Worm (Caenorhabditis elegans) whole organism, L1 larva: ENCODE measurements around the gene M163.21.
A peak's percentile ranks its signal among the peaks of the same experiment; 100 is the strongest.

ENCODE experiments used
- Y116A8C.19 ChIP-seq: sonication (generic microtip); optimal IDR thresholded peaks from 2 replicates; lab custom pipeline; 2016; ENCODE audit warnings: missing compliant biosample characterization, missing genetic modification characterization, borderline replicate concordance
- blmp-1 ChIP-seq: fragments of 150-350 bp; optimal IDR thresholded peaks from 2 replicates; lab custom pipeline; 2014; ENCODE audit warnings: missing biosample characterization, missing genetic modification characterization
- ceh-88 ChIP-seq: fragments of 200-800 bp; sonication (Bioruptor generic); IDR thresholded peaks from 2 replicates; pipeline ENCODE4 v1.3.6; 2022; ENCODE audit warnings: missing genetic modification characterization, missing compliant biosample characterization
- ceh-90 ChIP-seq: sonication (generic microtip); optimal IDR thresholded peaks from 2 replicates; lab custom pipeline; 2016; ENCODE audit warnings: missing genetic modification characterization, missing compliant biosample characterization
- dpl-1 ChIP-seq, 3 experiments: fragments of 150-350 bp in 2 of 3; sonication (generic microtip) in 1 of 3; optimal IDR thresholded peaks; 2 replicates each; lab custom pipeline; 2014 to 2017; ENCODE audit warnings: missing biosample characterization in 3 of 3, missing genetic modification characterization in 3 of 3, missing genetic modification reagents in 3 of 3
- dsc-1 ChIP-seq: sonication (generic microtip); optimal IDR thresholded peaks from 2 replicates; lab custom pipeline; 2016; ENCODE audit warnings: mild to moderate bottlenecking, missing genetic modification characterization, missing compliant biosample characterization
- efl-1 ChIP-seq, 4 experiments: fragments of 150-350 bp; optimal IDR thresholded peaks in 3 of 4; peaks in 1 of 4; 1 replicate in 1 of 4; 2 replicates in 3 of 4; lab custom pipeline; 2014; ENCODE audit warnings: missing biosample characterization in 2 of 4, missing genetic modification characterization in 2 of 4, missing genetic modification reagents in 2 of 4
- efl-3 ChIP-seq: fragments of 200-800 bp; sonication (Bioruptor generic); optimal IDR thresholded peaks from 2 replicates; lab custom pipeline; 2018; ENCODE audit warnings: mild to moderate bottlenecking, missing genetic modification characterization, missing compliant biosample characterization
- egl-13 ChIP-seq: sonication (generic microtip); optimal IDR thresholded peaks from 2 replicates; lab custom pipeline; 2016; ENCODE audit warnings: missing genotype, missing genetic modification reagents, missing genetic modification characterization, missing compliant biosample characterization
- elt-2 ChIP-seq: sonication (generic microtip); optimal IDR thresholded peaks from 2 replicates; lab custom pipeline; 2016; ENCODE audit warnings: missing genetic modification characterization, mild to moderate bottlenecking, inconsistent platforms, missing compliant biosample characterization, missing genetic modification reagents
- elt-3 ChIP-seq, 6 experiments: fragments of 150-350 bp in 1 of 6; sonication (generic microtip); optimal IDR thresholded peaks; 2 replicates each; lab custom pipeline; 2017 to 2018; ENCODE audit warnings: missing biosample characterization in 6 of 6, missing genetic modification characterization in 6 of 6, inconsistent platforms in 1 of 6
- fkh-8 ChIP-seq: sonication (generic microtip); optimal IDR thresholded peaks from 2 replicates; lab custom pipeline; 2016; ENCODE audit warnings: mild to moderate bottlenecking, missing genetic modification characterization, missing compliant biosample characterization
- grh-1 ChIP-seq: fragments of 200-800 bp; sonication (Bioruptor generic); IDR thresholded peaks from 2 replicates; pipeline ENCODE4 v1.3.6; 2022; ENCODE audit warnings: missing genetic modification reagents, missing genetic modification characterization, missing compliant biosample characterization
- hlh-17 ChIP-seq: fragments of 200-800 bp; sonication (Bioruptor generic); optimal IDR thresholded peaks from 2 replicates; lab custom pipeline; 2018; ENCODE audit warnings: missing genetic modification characterization, mild to moderate bottlenecking, missing compliant biosample characterization, moderate library complexity, borderline replicate concordance
- irx-1 ChIP-seq: sonication (generic microtip); optimal IDR thresholded peaks from 2 replicates; lab custom pipeline; 2016; ENCODE audit warnings: missing genetic modification characterization, missing compliant biosample characterization
- isw-1 ChIP-seq: fragments of 200-800 bp; sonication (Bioruptor generic); IDR thresholded peaks from 2 replicates; pipeline ENCODE4 v1.3.6; 2022; ENCODE audit warnings: missing genetic modification characterization, missing compliant biosample characterization
- jun-1 ChIP-seq: fragments of 150-350 bp; optimal IDR thresholded peaks from 2 replicates; lab custom pipeline; 2014; ENCODE audit warnings: missing biosample characterization, missing genetic modification reagents, missing genetic modification characterization
- lin-35 ChIP-seq, 2 experiments: fragments of 150-350 bp; optimal IDR thresholded peaks; 2 replicates each; lab custom pipeline; 2014; ENCODE audit warnings: missing biosample characterization in 2 of 2, missing genetic modification characterization in 2 of 2, missing genetic modification reagents in 2 of 2
- mdl-1 ChIP-seq, 2 experiments: fragments of 150-350 bp; optimal IDR thresholded peaks; 2 replicates each; lab custom pipeline; 2014 to 2017; ENCODE audit warnings: missing biosample characterization in 2 of 2, missing genetic modification characterization in 2 of 2, inconsistent platforms in 1 of 2
- nhr-11 ChIP-seq: fragments of 150-350 bp; optimal IDR thresholded peaks from 2 replicates; lab custom pipeline; 2014; ENCODE audit warnings: missing biosample characterization, missing genetic modification characterization
- nhr-20 ChIP-seq: sonication (generic microtip); optimal IDR thresholded peaks from 2 replicates; lab custom pipeline; 2016; ENCODE audit warnings: mild to moderate bottlenecking, missing genetic modification characterization, missing compliant biosample characterization
- nhr-237 ChIP-seq: fragments of 150-350 bp; optimal IDR thresholded peaks from 2 replicates; lab custom pipeline; 2014; ENCODE audit warnings: missing biosample characterization, missing genetic modification characterization
- nhr-76 ChIP-seq: sonication (generic microtip); optimal IDR thresholded peaks from 2 replicates; lab custom pipeline; 2017; ENCODE audit warnings: missing biosample characterization, missing genetic modification characterization
- nhr-77 ChIP-seq: fragments of 150-350 bp; optimal IDR thresholded peaks from 2 replicates; lab custom pipeline; 2014; ENCODE audit warnings: missing biosample characterization, missing genetic modification characterization
- nhr-84 ChIP-seq: sonication (generic microtip); optimal IDR thresholded peaks from 2 replicates; lab custom pipeline; 2017; ENCODE audit warnings: missing biosample characterization, missing genetic modification characterization
- nhr-85 ChIP-seq: sonication (generic microtip); peaks from one replicate; lab custom pipeline; 2016; ENCODE audit warnings: missing genetic modification characterization, inconsistent platforms, missing compliant biosample characterization
- nhr-90 ChIP-seq: sonication (generic microtip); optimal IDR thresholded peaks from 2 replicates; lab custom pipeline; 2016; ENCODE audit warnings: mild to moderate bottlenecking, missing genetic modification characterization, missing compliant biosample characterization; ENCODE audit not compliant: poor library complexity
- snpc-4 ChIP-seq: fragments of 150-350 bp; optimal IDR thresholded peaks from 2 replicates; lab custom pipeline; 2014; ENCODE audit warnings: missing biosample characterization, missing genetic modification characterization
- snu-23 ChIP-seq: sonication (generic microtip); optimal IDR thresholded peaks from 2 replicates; lab custom pipeline; 2016; ENCODE audit warnings: missing genetic modification characterization, missing compliant biosample characterization
- sptf-1 ChIP-seq: fragments of 150-350 bp; optimal IDR thresholded peaks from 2 replicates; lab custom pipeline; 2014; ENCODE audit warnings: missing biosample characterization, missing genetic modification characterization
- swsn-7 ChIP-seq: sonication (generic microtip); optimal IDR thresholded peaks from 2 replicates; lab custom pipeline; 2016; ENCODE audit warnings: missing genetic modification characterization, missing compliant biosample characterization
- unc-30 ChIP-seq: sonication (generic microtip); optimal IDR thresholded peaks from 2 replicates; lab custom pipeline; 2017; ENCODE audit warnings: missing biosample characterization, missing genetic modification characterization
- unc-98 ChIP-seq: fragments of 200-800 bp; sonication (Bioruptor generic); IDR thresholded peaks from 2 replicates; pipeline ENCODE4 v1.3.6; 2022; ENCODE audit warnings: missing genetic modification characterization, missing compliant biosample characterization
- vab-15 ChIP-seq: sonication (generic microtip); optimal IDR thresholded peaks from 2 replicates; lab custom pipeline; 2017; ENCODE audit warnings: missing genotype, mild to moderate bottlenecking, missing genetic modification characterization, missing compliant biosample characterization
- zag-1 ChIP-seq: fragments of 150-350 bp; optimal IDR thresholded peaks from 2 replicates; lab custom pipeline; 2014; ENCODE audit warnings: missing biosample characterization, missing genetic modification characterization
- zip-4 ChIP-seq: fragments of 200-800 bp; sonication (Bioruptor generic); optimal IDR thresholded peaks from 2 replicates; lab custom pipeline; 2018; ENCODE audit warnings: mild to moderate bottlenecking, missing genetic modification characterization, moderate library complexity, missing compliant biosample characterization
- ztf-11 ChIP-seq, 2 experiments: sonication (generic microtip); optimal IDR thresholded peaks; 2 replicates each; lab custom pipeline; 2016 to 2017; ENCODE audit warnings: missing genetic modification characterization in 2 of 2, missing biosample characterization in 1 of 2, missing compliant biosample characterization in 1 of 2
- ztf-4 ChIP-seq: fragments of 150-350 bp; optimal IDR thresholded peaks from 2 replicates; lab custom pipeline; 2014; ENCODE audit warnings: missing biosample characterization, missing genetic modification characterization

Gene M163.21

DNA sequence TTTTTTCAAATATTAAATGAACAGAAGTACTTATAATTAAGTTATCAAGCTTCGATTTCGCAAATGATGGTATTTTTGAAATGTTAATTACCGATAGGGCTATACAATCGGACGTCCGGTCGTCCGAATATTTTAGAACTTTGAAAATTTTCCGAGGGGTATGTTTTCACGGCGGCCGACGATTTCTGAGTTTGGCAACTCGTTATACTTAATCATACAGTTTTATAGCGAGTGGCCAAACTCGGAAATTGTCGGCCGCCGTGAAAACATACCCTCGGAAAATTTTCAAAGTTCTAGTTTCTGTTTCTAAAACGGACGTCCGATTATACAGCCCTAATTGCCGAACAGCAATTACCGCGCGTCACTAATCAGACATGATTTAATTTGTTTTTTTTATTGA lies 42.4 kb upstream of the M163.21 start:
- no peak for TF ChIP-seq snpc-4 (tag; lab: Kevin White, UChicago)
- no peak for TF ChIP-seq efl-3 (GFP tag; lab: Kevin White, UChicago)
- TF ChIP-seq zag-1, result no peak
- TF ChIP-seq ztf-11 (tag; optimal IDR thresholded peaks at IDR 0.05; lab: Kevin White, UChicago), result no peak
- TF ChIP-seq vab-15 (tag; lab: Kevin White, UChicago), result no peak
- TF ChIP-seq Y116A8C.19 (tag; lab: Kevin White, UChicago), result no peak
- TF ChIP-seq nhr-76 (tag; lab: Kevin White, UChicago), result no peak
- no peak for TF ChIP-seq mdl-1 (tag; optimal IDR thresholded peaks at IDR 0.05; lab: Kevin White, UChicago)
- TF ChIP-seq efl-1 (optimal IDR thresholded peaks at IDR 0.05; lab: Kevin White, UChicago), result no peak
- TF ChIP-seq efl-1 (GFP tag; optimal IDR thresholded peaks at IDR 0.05 in 1 of 2; lab: Kevin White, UChicago), result no peak
- TF ChIP-seq nhr-20 (tag; lab: Kevin White, UChicago), result no peak
- TF ChIP-seq unc-98 (GFP tag; lab: Robert Waterston, UW), result no peak
- TF ChIP-seq dsc-1 (tag; lab: Kevin White, UChicago), result no peak
- no peak for TF ChIP-seq ceh-88 (GFP tag; lab: Robert Waterston, UW)
- no peak for TF ChIP-seq lin-35 (GFP tag; optimal IDR thresholded peaks at IDR 0.05; lab: Kevin White, UChicago)
- no peak for TF ChIP-seq ceh-90 (tag; lab: Kevin White, UChicago)
- TF ChIP-seq ztf-4, result no peak
- TF ChIP-seq isw-1 (GFP tag; lab: Robert Waterston, UW), result no peak
- TF ChIP-seq nhr-237 (tag; lab: Kevin White, UChicago), result no peak
- no peak for TF ChIP-seq jun-1 (tag; lab: Kevin White, UChicago)

DNA sequence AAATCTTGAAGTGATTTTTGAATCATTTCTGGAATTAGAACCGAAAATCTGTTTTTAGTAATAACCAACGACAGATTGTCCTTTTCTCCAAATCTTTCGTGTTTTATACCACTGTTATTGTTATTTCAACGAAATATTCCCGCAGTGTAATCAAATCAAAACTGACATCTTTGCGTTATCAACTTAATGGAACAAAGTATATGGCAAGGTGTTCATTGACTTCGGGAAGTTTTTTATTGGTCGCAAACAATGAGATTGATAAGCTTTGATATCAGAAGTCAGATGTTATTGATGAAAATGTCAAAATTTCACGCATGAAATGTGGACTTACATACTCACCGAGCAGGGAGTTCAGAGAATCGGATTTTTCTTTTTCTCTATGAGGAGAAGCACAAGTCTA lies 42.0 kb upstream of the M163.21 start, which contains the start of gene F23D12.11:
F23D12.11 (minus strand) TSS at position 79 of the 400 bp plus-strand sequence.
- TF ChIP-seq unc-98 (GFP tag; lab: Robert Waterston, UW) (no peak), elt-3 (tag; optimal IDR thresholded peaks at IDR 0.05; lab: Kevin White, UChicago) (peak in 1 of 6 experiments; percentile 71)

DNA sequence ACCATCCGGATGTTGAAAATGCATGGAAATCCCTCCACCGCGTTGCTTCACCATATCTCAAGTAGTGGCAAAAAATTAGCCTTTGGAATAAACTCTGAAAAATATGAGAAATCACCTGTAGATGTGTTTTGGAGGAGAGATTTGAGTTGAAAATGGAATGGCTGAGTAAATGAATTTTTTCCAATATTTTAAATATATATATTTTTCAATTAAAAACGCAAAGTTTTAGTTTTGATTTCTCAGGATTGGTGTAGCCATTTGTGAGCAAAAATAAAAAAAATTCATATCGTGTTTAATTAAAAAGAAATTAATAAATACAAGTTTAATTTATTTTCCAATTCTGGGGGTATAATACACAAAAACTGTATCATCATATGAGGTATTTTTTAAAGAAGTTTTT lies 38.6 kb upstream of the M163.21 start, which contains the start of gene F23D12.1:
F23D12.1 (minus strand) TSS at position 101 of the 400 bp plus-strand sequence.
- TF ChIP-seq jun-1 (tag; lab: Kevin White, UChicago), result no peak

DNA sequence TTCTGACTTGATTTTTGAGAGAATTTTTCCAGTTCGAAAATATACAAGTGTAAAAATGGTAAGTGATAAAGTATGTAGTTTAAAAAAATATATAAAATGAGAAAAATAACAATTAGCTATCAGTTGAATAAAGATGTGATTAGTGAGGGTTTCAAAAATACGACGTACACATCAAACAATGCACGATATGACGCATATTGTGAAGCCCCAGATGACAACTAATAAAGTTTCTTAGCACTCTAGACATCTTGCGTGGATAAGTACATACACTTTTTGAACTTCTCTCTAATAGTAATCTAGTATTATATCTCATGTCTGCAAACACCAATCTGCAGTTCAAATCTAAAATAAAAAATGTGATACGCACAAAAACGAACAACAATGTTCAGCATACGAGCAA lies 36.2 kb upstream of the M163.21 start:
- no peak for TF ChIP-seq elt-3 (tag; optimal IDR thresholded peaks at IDR 0.05; lab: Kevin White, UChicago)
- no peak for TF ChIP-seq nhr-11 (tag; lab: Kevin White, UChicago)
- TF ChIP-seq efl-1 (optimal IDR thresholded peaks at IDR 0.05; lab: Kevin White, UChicago), result no peak
- TF ChIP-seq efl-1 (GFP tag; optimal IDR thresholded peaks at IDR 0.05 in 1 of 2; lab: Kevin White, UChicago), result peak in 1 of 2 experiments; percentile 62

DNA sequence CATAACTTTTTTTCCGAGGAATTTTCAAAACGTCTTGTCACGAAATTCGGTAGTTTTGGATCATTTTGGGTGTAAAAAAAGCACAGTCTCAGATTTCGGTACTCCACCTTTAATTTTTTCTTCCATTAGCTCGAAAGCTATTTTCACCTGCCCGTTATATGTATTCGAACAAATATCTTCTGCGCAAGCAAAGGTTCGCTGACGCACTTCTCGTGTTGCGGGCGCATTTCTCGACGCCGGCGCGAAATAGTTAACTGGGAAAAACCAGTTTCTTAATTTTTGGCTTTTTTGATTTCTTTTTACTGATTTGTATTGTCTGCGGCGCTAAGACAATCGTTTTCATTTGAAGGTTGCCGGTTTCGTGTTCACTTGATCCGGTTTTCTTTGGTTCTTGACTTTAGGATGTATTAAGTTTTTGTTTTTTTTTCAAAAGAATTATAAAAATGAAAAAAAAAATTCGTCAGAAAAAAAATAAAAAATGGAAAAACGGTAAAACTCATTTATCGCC lies 30.9 kb upstream of the M163.21 start:
- peak; percentile 21 for TF ChIP-seq blmp-1
- TF ChIP-seq nhr-85 (tag; lab: Kevin White, UChicago), result peak; percentile 63
- TF ChIP-seq efl-1 (optimal IDR thresholded peaks at IDR 0.05; lab: Kevin White, UChicago), result peak in 1 of 2 experiments; percentile 63
- TF ChIP-seq efl-1 (GFP tag; optimal IDR thresholded peaks at IDR 0.05 in 1 of 2; lab: Kevin White, UChicago), result peak in 1 of 2 experiments; percentile 33
- peak; percentile 49 for TF ChIP-seq grh-1 (GFP tag; lab: Robert Waterston, UW)
- TF ChIP-seq dsc-1 (tag; lab: Kevin White, UChicago), result no peak
- peak; percentile 10 to 34 (median 16) for TF ChIP-seq dpl-1 (GFP tag; optimal IDR thresholded peaks at IDR 0.05; lab: Kevin White, UChicago)

DNA sequence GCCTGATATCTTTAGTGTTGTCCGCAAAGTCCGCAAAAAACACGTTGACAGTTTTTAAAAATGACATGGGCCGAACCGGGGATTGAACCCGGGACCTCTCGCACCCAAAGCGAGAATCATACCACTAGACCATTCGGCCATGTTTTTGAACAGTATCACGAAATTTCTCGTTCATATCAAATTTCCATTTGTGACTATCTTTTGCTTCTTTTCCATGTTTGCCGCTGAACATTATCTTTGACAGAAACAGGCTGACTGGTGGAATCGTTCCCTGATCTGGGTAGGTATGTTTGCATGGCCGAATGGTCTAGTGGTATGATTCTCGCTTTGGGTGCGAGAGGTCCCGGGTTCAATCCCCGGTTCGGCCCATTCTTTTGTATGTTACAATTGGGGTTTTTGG lies 28.8 kb upstream of the M163.21 start:
- peak; percentile 50 for TF ChIP-seq nhr-85 (tag; lab: Kevin White, UChicago)
- TF ChIP-seq nhr-90, result peak; percentile 2

DNA sequence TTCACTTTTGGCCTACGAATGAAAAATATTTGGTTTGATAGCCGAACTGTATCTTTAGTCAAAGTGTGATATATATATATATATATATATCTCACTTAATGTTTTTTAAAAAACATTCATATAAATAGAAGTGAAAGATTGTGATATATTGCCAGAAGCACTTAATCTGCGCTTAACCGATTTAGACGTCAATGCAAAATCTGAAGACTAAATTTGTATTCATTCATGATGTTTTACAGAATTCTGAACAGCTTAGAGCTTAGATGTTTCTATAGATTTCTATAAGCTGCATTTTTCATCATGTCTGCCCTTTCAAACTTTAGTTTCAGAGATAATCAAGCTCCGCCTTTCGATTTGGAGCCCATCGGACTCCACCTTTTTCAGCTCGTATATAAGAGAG lies 24.3 kb upstream of the M163.21 start, which contains the start of gene F23D12.3:
F23D12.3 (plus strand) TSS at position 301 of the 400 bp plus-strand sequence.
- TF ChIP-seq nhr-84 (tag; lab: Kevin White, UChicago) (no peak), irx-1 (tag; lab: Kevin White, UChicago) (no peak), hlh-17 (GFP tag; lab: Kevin White, UChicago) (no peak), zip-4 (GFP tag; lab: Kevin White, UChicago) (no peak), vab-15 (tag; lab: Kevin White, UChicago) (no peak), nhr-77 (no peak), swsn-7 (tag; lab: Kevin White, UChicago) (no peak), unc-98 (GFP tag; lab: Robert Waterston, UW) (no peak), snu-23 (GFP tag; lab: Kevin White, UChicago) (no peak), fkh-8 (no peak), nhr-90 (no peak), sptf-1 (tag; lab: Kevin White, UChicago) (no peak), unc-30 (no peak), grh-1 (GFP tag; lab: Robert Waterston, UW) (no peak), nhr-11 (tag; lab: Kevin White, UChicago) (no peak), egl-13 (tag; lab: Kevin White, UChicago) (no peak), isw-1 (GFP tag; lab: Robert Waterston, UW) (no peak), elt-2 (tag; lab: Kevin White, UChicago) (no peak)
